Worm (Caenorhabditis elegans) whole organism, L3 larva: Measurements from ENCODE around the gene fbxa-115.

Experiments
- R02D3.7 ChIP-seq: fragments of 150-350 bp; optimal IDR thresholded peaks from 2 replicates; lab custom pipeline; 2014; ENCODE audit warnings: missing biosample characterization, missing genetic modification characterization
- ZK546.5 ChIP-seq: sonication (generic microtip); optimal IDR thresholded peaks from 2 replicates; lab custom pipeline; 2017; ENCODE audit warnings: missing biosample characterization, missing genetic modification characterization
- ama-1 ChIP-seq: fragments of 150-350 bp; optimal IDR thresholded peaks from 2 replicates; lab custom pipeline; 2018
- ceh-28 ChIP-seq: fragments of 150-350 bp; optimal IDR thresholded peaks from 2 replicates; lab custom pipeline; 2014; ENCODE audit warnings: missing biosample characterization, missing genetic modification reagents, missing genetic modification characterization
- ceh-9 ChIP-seq: sonication (generic microtip); optimal IDR thresholded peaks from 2 replicates; lab custom pipeline; 2018; ENCODE audit warnings: missing biosample characterization, missing genetic modification characterization
- daf-12 ChIP-seq: fragments of 150-350 bp; optimal IDR thresholded peaks from 2 replicates; lab custom pipeline; 2014; ENCODE audit warnings: missing biosample characterization, missing genetic modification reagents, missing genetic modification characterization
- egl-27 ChIP-seq: sonication (generic microtip); optimal IDR thresholded peaks from 4 replicates; lab custom pipeline; 2017; ENCODE audit warnings: missing biosample characterization, missing genetic modification reagents, missing genetic modification characterization
- egl-5 ChIP-seq: fragments of 150-350 bp; optimal IDR thresholded peaks from 2 replicates; lab custom pipeline; 2017; ENCODE audit warnings: missing biosample characterization, missing genetic modification reagents, missing genetic modification characterization, inconsistent platforms
- elt-2 ChIP-seq: sonication (generic microtip); optimal IDR thresholded peaks from 2 replicates; lab custom pipeline; 2016; ENCODE audit warnings: missing genetic modification reagents, mild to moderate bottlenecking, missing genetic modification characterization, missing compliant biosample characterization
- eor-1 ChIP-seq, 2 experiments: fragments of 150-350 bp; optimal IDR thresholded peaks; 2 replicates each; lab custom pipeline; 2014 to 2018; ENCODE audit warnings: missing biosample characterization in 2 of 2, missing genetic modification characterization in 2 of 2
- fkh-10 ChIP-seq: sonication (generic microtip); optimal IDR thresholded peaks from 2 replicates; lab custom pipeline; 2017; ENCODE audit warnings: missing biosample characterization, missing genetic modification reagents, missing genetic modification characterization
- fkh-2 ChIP-seq: fragments of 150-350 bp; optimal IDR thresholded peaks from 2 replicates; lab custom pipeline; 2014; ENCODE audit warnings: missing biosample characterization, missing genetic modification reagents, missing genetic modification characterization
- hmg-11 ChIP-seq: sonication (generic microtip); optimal IDR thresholded peaks from 2 replicates; lab custom pipeline; 2016; ENCODE audit warnings: missing genetic modification characterization, missing compliant biosample characterization
- lin-39 ChIP-seq: fragments of 150-350 bp; optimal IDR thresholded peaks from 2 replicates; lab custom pipeline; 2018; ENCODE audit warnings: missing biosample characterization, missing genetic modification reagents, missing genetic modification characterization
- lsy-12 ChIP-seq: sonication (generic microtip); optimal IDR thresholded peaks from 2 replicates; lab custom pipeline; 2016; ENCODE audit warnings: mild to moderate bottlenecking, missing genetic modification characterization, missing compliant biosample characterization
- mml-1 ChIP-seq: fragments of 150-350 bp; sonication (generic microtip); optimal IDR thresholded peaks from 3 replicates; lab custom pipeline; 2014; ENCODE audit warnings: missing biosample characterization, missing genetic modification characterization
- nfya-1 ChIP-seq: sonication (generic microtip); optimal IDR thresholded peaks from 2 replicates; lab custom pipeline; 2017; ENCODE audit warnings: missing genetic modification characterization, mild to moderate bottlenecking, missing compliant biosample characterization, antibody characterized with exemption, moderate library complexity; ENCODE audit not compliant: insufficient read depth
- nhr-12 ChIP-seq: fragments of 150-350 bp; optimal IDR thresholded peaks from 2 replicates; lab custom pipeline; 2014; ENCODE audit warnings: missing biosample characterization, missing genetic modification characterization
- nhr-23 ChIP-seq: fragments of 150-350 bp; optimal IDR thresholded peaks from 2 replicates; lab custom pipeline; 2014; ENCODE audit warnings: missing biosample characterization, missing genetic modification reagents, missing genetic modification characterization
- nhr-237 ChIP-seq: fragments of 150-350 bp; optimal IDR thresholded peaks from 2 replicates; lab custom pipeline; 2014; ENCODE audit warnings: missing biosample characterization, missing genetic modification characterization
- nhr-25 ChIP-seq: sonication (generic microtip); optimal IDR thresholded peaks from 2 replicates; lab custom pipeline; 2017; ENCODE audit warnings: missing biosample characterization, missing genetic modification characterization
- nhr-67 ChIP-seq: fragments of 150-350 bp; optimal IDR thresholded peaks from 2 replicates; lab custom pipeline; 2014; ENCODE audit warnings: missing biosample characterization, missing genetic modification characterization
- pqm-1 ChIP-seq: fragments of 150-350 bp; optimal IDR thresholded peaks from 2 replicates; lab custom pipeline; 2017; ENCODE audit warnings: missing biosample characterization, missing genetic modification characterization, inconsistent platforms
- sea-2 ChIP-seq: fragments of 150-350 bp; sonication (generic microtip); optimal IDR thresholded peaks from 4 replicates; lab custom pipeline; 2014; ENCODE audit warnings: missing biosample characterization, missing genetic modification reagents, missing genetic modification characterization
- skn-1 ChIP-seq: fragments of 150-350 bp; optimal IDR thresholded peaks from 2 replicates; lab custom pipeline; 2014; ENCODE audit warnings: missing biosample characterization, missing genetic modification characterization
- snpc-4 ChIP-seq: fragments of 150-350 bp; optimal IDR thresholded peaks from 2 replicates; lab custom pipeline; 2014; ENCODE audit warnings: missing biosample characterization, missing genetic modification characterization
- tbx-2 ChIP-seq: sonication (generic microtip); optimal IDR thresholded peaks from 2 replicates; lab custom pipeline; 2016; ENCODE audit warnings: mild to moderate bottlenecking, missing genetic modification characterization, missing compliant biosample characterization
- unc-62 ChIP-seq: fragments of 150-350 bp; sonication (generic microtip); optimal IDR thresholded peaks from 4 replicates; lab custom pipeline; 2014; ENCODE audit warnings: missing biosample characterization, missing genetic modification reagents, missing genetic modification characterization
- zag-1 ChIP-seq: fragments of 150-350 bp; optimal IDR thresholded peaks from 2 replicates; lab custom pipeline; 2014; ENCODE audit warnings: missing biosample characterization, missing genetic modification characterization
- ztf-4 ChIP-seq: fragments of 150-350 bp; optimal IDR thresholded peaks from 2 replicates; lab custom pipeline; 2014; ENCODE audit warnings: missing biosample characterization, missing genetic modification characterization

Gene fbxa-115

DNA sequence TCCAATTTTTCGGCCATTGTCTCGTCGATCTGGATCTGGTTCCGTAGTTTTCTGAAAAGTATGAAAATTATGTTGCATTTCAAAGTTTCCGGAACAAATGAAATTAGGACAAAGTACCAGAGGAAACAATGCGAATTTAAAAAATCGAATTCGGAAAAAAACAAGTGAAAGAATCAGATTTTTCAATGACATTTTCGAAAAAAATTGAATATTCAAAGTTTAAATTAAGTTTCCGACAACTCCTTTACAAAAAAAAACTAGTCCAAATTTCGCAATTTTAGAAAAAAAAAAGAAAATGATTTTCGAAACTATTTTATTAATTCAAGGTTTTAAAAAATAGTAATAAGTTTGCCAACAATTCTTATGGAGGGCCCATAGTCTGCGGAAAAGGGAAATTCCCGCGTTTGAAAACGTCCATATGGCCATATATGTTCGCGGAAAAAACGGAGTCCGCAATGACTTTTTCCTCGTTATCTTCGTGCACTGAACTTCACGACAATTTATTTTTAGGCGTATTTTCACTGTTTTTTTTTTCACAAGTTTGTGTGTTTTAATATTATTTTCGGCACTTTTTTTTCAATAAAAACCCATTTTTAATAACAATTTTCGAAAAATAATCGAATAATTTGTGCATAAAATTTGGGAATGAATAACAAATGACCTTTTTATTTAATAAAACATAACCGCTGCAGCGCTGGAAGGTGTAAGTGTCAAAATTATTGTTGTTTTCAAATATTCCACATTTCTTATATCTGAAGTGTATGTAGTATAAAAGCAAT is at the start of gene fbxa-115, which contains the start of gene Y113G7B.27:
Gene fbxa-115, minus strand, starts transcription at position 51 of the 779 bp plus-strand sequence.
Gene Y113G7B.27, plus strand, starts transcription at position 729 of the 779 bp plus-strand sequence.
- TF ChIP-seq fkh-2 (tag; lab: Kevin White, UChicago) = no peak
- no peak for TF ChIP-seq nfya-1 (tag; lab: Kevin White, UChicago)
- TF ChIP-seq skn-1 (tag; lab: Kevin White, UChicago) = peak; percentile 72

DNA sequence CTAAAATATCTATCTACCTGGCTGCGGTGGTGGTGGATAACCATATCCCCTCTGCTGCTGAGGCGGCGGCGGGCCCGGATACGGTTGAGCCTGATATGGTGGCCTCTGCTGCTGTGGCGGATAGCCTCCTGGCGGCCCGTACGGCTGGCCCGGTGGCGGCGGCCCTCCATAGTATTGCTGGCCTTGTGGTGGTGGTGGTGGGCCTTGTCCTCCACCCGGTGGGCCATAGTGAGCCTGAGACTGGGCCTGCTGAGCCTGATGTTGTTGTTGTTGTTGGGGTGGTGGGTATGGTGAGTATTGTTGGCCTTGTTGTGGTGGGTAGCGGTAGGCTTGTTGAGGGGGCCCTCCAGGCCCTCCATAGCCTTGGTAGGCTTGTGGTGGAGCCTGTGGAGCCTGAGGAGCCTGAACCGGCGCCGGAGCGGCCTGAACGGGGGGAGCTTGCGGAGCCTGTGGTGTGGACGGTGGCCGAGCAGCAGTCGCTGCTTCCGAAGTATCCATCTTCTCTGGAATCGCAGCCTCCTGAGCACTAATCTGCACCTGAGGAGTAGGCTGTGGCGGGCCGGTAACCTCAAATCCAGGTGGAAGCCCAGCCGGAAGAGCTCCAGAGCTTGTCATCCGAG is 49.4 kb upstream of the fbxa-115 start:
- TF ChIP-seq ztf-4 (tag; lab: Kevin White, UChicago) (no peak), zag-1 (tag; lab: Kevin White, UChicago) (no peak), lin-39 (no peak)

DNA sequence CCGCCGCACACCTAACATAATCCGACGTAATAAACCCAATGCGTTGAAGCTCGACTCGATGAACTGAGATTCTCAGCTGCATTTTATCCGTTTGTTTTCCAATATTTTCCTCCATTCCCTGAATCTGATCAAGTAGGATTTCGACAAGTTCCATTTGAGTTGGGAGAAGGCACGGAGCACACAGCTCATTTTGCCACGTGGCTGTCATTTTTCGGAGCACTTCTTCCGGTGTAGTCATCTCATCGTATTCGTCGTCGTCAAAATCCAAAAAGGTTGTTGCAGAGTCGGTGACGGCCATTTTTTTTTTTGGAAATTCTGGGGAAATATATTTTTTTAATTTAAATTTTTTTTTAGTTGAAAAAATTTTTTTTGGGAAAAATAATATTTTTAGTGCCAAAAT is 45.5 kb upstream of the fbxa-115 start, which contains the start of gene sld-5:
Gene sld-5, minus strand, starts transcription at position 317 of the 400 bp plus-strand sequence.
- TF ChIP-seq nfya-1 (tag; lab: Kevin White, UChicago) (no peak), fkh-10 (GFP tag; lab: Kevin White, UChicago) (no peak), lsy-12 (tag; lab: Kevin White, UChicago) (no peak), ceh-28 (tag; lab: Kevin White, UChicago) (no peak), pqm-1 (tag; lab: Kevin White, UChicago) (no peak), ceh-9 (no peak), skn-1 (tag; lab: Kevin White, UChicago) (no peak), tbx-2 (tag; lab: Kevin White, UChicago) (no peak), unc-62 (GFP tag; lab: Kevin White, UChicago) (no peak), ztf-4 (tag; lab: Kevin White, UChicago) (no peak), nhr-12 (tag; lab: Kevin White, UChicago) (no peak), hmg-11 (tag; lab: Kevin White, UChicago) (no peak)
- TF ChIP-seq, all 47 proteins: peak for 0

DNA sequence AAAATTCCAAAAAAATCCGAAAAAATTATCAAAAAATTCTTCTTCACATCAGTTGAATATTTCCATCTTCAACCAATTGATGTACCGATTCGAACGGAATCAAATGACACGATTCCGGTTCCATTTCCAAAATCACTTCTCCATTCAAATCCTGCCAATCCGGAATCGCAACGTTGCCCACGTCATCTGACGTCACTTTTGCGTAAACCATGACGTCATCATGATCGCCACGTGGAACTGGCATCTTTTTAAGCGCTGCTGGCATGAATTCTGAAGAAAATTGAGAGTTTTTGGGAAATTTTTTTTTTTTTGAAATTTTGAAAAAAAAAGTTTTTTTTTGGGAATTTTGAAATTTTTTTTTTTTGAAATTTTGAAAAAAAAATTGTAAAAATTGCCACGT is 43.3 kb upstream of the fbxa-115 start:
- no peak for TF ChIP-seq elt-2 (tag; lab: Kevin White, UChicago)
- TF ChIP-seq egl-27 (tag; lab: Kevin White, UChicago) = no peak
- TF ChIP-seq ama-1 (lab: Kevin White, UChicago) = no peak
- no peak for TF ChIP-seq daf-12 (tag; lab: Kevin White, UChicago)
- no peak for TF ChIP-seq R02D3.7 (tag; lab: Kevin White, UChicago)
- no peak for TF ChIP-seq nhr-23 (tag; lab: Kevin White, UChicago)
- no peak for TF ChIP-seq snpc-4
- no peak for TF ChIP-seq eor-1 (tag; optimal IDR thresholded peaks at IDR 0.05; lab: Kevin White, UChicago)
- TF ChIP-seq ztf-4 (tag; lab: Kevin White, UChicago) = no peak
- TF ChIP-seq, all 47 proteins: peak for 0

DNA sequence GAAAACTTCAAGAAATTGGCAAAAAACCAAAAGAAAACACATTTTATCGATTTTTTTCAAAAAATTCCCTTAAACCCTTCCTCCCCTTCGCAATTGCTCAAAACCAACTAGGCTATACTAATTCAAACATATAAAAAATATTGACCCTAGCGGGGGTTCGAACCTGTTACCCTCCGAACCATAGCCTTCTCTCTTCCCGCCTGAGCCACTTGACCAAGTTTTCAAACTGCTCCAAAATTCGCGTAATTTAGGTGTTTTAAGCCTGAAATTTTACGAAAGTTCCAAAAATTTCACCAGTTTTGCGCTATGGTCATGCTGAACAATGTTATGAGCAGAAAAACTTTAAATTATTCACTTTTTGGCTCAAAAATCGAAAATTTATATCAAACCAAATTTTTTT is 42.5 kb upstream of the fbxa-115 start:
- no peak for TF ChIP-seq egl-5
- TF ChIP-seq ZK546.5 = no peak
- TF ChIP-seq R02D3.7 (tag; lab: Kevin White, UChicago) = no peak
- no peak for TF ChIP-seq nhr-23 (tag; lab: Kevin White, UChicago)
- TF ChIP-seq ztf-4 (tag; lab: Kevin White, UChicago) = no peak
- TF ChIP-seq nhr-237 (tag; lab: Kevin White, UChicago) = no peak
- TF ChIP-seq mml-1 = no peak
- TF ChIP-seq ama-1 (lab: Kevin White, UChicago) = no peak
- TF ChIP-seq sea-2 (GFP tag; lab: Kevin White, UChicago) = no peak
- no peak for TF ChIP-seq snpc-4
- no peak for TF ChIP-seq eor-1 (tag; optimal IDR thresholded peaks at IDR 0.05; lab: Kevin White, UChicago)
- TF ChIP-seq nhr-25 = no peak
- TF ChIP-seq lin-39 = no peak

DNA sequence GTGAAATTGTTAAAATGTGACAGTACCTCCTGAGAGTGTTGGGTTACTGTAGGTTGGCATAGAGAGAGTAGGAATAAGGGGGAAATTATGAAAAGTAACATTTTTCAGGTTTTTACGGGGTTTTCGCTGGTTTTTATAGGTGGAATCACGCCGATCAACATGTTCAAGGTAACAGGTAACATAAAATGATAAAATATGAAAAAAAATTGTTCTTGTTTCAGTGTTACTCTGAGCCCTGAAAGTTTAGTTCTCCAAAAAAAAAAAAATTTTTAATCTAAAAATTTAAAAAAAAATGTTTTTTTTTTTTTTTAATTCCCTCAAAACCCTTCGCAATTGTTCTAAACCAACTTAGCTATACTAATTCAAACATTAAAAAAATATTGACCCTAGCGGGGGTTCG is 41.8 kb upstream of the fbxa-115 start, which contains the start of gene Y113G7B.15:
Gene Y113G7B.15, minus strand, starts transcription at position 101 of the 400 bp plus-strand sequence.
- TF ChIP-seq nhr-25 (no peak), mml-1 (no peak), egl-27 (tag; lab: Kevin White, UChicago) (no peak), nhr-67 (tag; lab: Kevin White, UChicago) (no peak)
